Worm (Caenorhabditis elegans) whole organism, young adult: Measurements from ENCODE around the gene clec-123.
"Not testable (repeated sequence)": the region's sequence is repeated elsewhere in the genome, so short reads cannot be mapped to it uniquely, and the experiment has no call there.

Experiments
- C06A6.2 ChIP-seq: fragments of 200-800 bp; sonication (Bioruptor generic); conservative IDR thresholded peaks from 2 replicates; pipeline ENCODE4 v1.3.6; 2022; ENCODE audit warnings: missing genetic modification characterization, missing compliant biosample characterization
- F22D6.2 ChIP-seq: sonication (generic microtip); optimal IDR thresholded peaks from 2 replicates; lab custom pipeline; 2016; ENCODE audit warnings: mild to moderate bottlenecking, missing genetic modification characterization, missing compliant biosample characterization
- T07F8.4 ChIP-seq: sonication (generic microtip); optimal IDR thresholded peaks from 2 replicates; lab custom pipeline; 2016; ENCODE audit warnings: mild to moderate bottlenecking, missing genetic modification characterization, moderate library complexity, missing compliant biosample characterization
- mes-4 ChIP-seq: sonication (generic microtip); optimal IDR thresholded peaks from 2 replicates; lab custom pipeline; 2016; ENCODE audit warnings: missing genotype, missing genetic modification characterization, missing compliant biosample characterization
- pha-4 ChIP-seq: fragments of 150-350 bp; sonication (generic microtip); optimal IDR thresholded peaks from 2 replicates; lab custom pipeline; 2014; ENCODE audit warnings: missing biosample characterization, missing genetic modification reagents, missing genetic modification characterization
- unc-62 ChIP-seq: fragments of 150-350 bp; optimal IDR thresholded peaks from 2 replicates; lab custom pipeline; 2014; ENCODE audit warnings: missing biosample characterization, missing genetic modification reagents, missing genetic modification characterization

DNA sequence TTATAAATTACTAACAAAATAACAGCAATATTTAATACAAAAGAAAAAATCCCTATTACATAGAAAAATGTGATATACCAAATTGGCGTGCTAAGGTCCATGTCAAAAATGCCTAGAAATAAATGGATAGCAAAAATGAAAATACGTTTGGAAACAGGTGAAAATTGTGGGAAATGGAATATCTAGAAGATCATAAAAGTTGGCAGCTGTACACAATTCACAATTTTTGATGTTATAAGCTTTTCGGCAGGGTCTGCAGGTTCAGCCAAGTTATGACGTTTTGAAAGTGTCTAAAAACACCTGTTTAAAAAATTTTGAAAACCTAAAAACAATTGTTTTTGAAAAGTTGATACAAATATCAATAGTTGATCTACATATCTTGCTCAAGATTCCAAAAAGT lies 28.8 kb downstream of the clec-123 start, which contains the start of gene sri-42:
- not testable (repeated sequence) for TF ChIP-seq C06A6.2 (GFP tag; lab: Robert Waterston, UW); F22D6.2; unc-62 (GFP tag; lab: Kevin White, UChicago); mes-4; T07F8.4 (tag; lab: Kevin White, UChicago); pha-4
